Fruit fly (Drosophila melanogaster) whole organism, embryonic: ENCODE results near the gene DPCoAC.

Source experiments
- ATbp ChIP-seq: fragments of 200-800 bp; sonication (Bioruptor generic); optimal IDR thresholded peaks from 2 replicates; lab custom pipeline; 2017; ENCODE audit warnings: missing biosample characterization, mild to moderate bottlenecking, missing genetic modification characterization, missing genetic modification reagents
- Asciz ChIP-seq: fragments of 200-800 bp; sonication (Bioruptor generic); optimal IDR thresholded peaks from 2 replicates; lab custom pipeline; 2017; ENCODE audit warnings: missing biosample characterization, mild to moderate bottlenecking, missing genetic modification characterization, missing genetic modification reagents
- CG11723 ChIP-seq: fragments of 200-800 bp; sonication (Bioruptor generic); optimal IDR thresholded peaks from 2 replicates; lab custom pipeline; 2017; ENCODE audit warnings: missing biosample characterization, mild to moderate bottlenecking, missing genetic modification characterization
- CG14667 ChIP-seq: fragments of 200-800 bp; sonication (Bioruptor generic); IDR thresholded peaks from 2 replicates; pipeline ENCODE4 v1.3.6; 2022; ENCODE audit warnings: missing biosample characterization, missing genetic modification characterization
- CG15073 ChIP-seq: fragments of 200-800 bp; sonication (Bioruptor generic); optimal IDR thresholded peaks from 2 replicates; lab custom pipeline; 2016; ENCODE audit warnings: missing biosample characterization, missing genetic modification characterization
- CG1603 ChIP-seq: fragments of 200-800 bp; sonication (Bioruptor generic); optimal IDR thresholded peaks from 2 replicates; lab custom pipeline; 2019; ENCODE audit warnings: missing biosample characterization, mild to moderate bottlenecking, missing genetic modification characterization, moderate library complexity
- CG1647 ChIP-seq: fragments of 200-800 bp; sonication (Bioruptor generic); optimal IDR thresholded peaks from 3 replicates; lab custom pipeline; 2016; ENCODE audit warnings: missing biosample characterization, missing genetic modification characterization
- CG17186 ChIP-seq: fragments of 200-800 bp; sonication (Bioruptor generic); optimal IDR thresholded peaks from 3 replicates; lab custom pipeline; 2017; ENCODE audit warnings: missing biosample characterization, missing genetic modification reagents, missing genetic modification characterization
- CG17359 ChIP-seq: fragments of 200-800 bp; sonication (Bioruptor generic); optimal IDR thresholded peaks from 3 replicates; lab custom pipeline; 2018; ENCODE audit warnings: missing biosample characterization, mild to moderate bottlenecking, missing genetic modification characterization, moderate library complexity
- CG2202 ChIP-seq: fragments of 200-800 bp; sonication (Bioruptor generic); optimal IDR thresholded peaks from 2 replicates; lab custom pipeline; 2018; ENCODE audit warnings: missing biosample characterization, mild to moderate bottlenecking, missing genetic modification characterization
- CG2875 ChIP-seq: fragments of 200-800 bp; sonication (Bioruptor generic); optimal IDR thresholded peaks from 2 replicates; lab custom pipeline; 2017; ENCODE audit warnings: missing biosample characterization, mild to moderate bottlenecking, missing genetic modification characterization, missing genetic modification reagents
- CG4328 ChIP-seq: fragments of 200-800 bp; sonication (Bioruptor generic); optimal IDR thresholded peaks from 3 replicates; lab custom pipeline; 2017; ENCODE audit warnings: missing biosample characterization, missing genetic modification reagents, missing genetic modification characterization
- CG4854 ChIP-seq: fragments of 200-800 bp; sonication (Bioruptor generic); optimal IDR thresholded peaks from 2 replicates; lab custom pipeline; 2016; ENCODE audit warnings: missing biosample characterization, missing genetic modification characterization, inconsistent platforms
- CG6254 ChIP-seq: fragments of 200-800 bp; sonication (Bioruptor generic); optimal IDR thresholded peaks from 3 replicates; lab custom pipeline; 2017; ENCODE audit warnings: mild to moderate bottlenecking, missing biosample characterization, missing genetic modification reagents, missing genetic modification characterization
- CG6272 ChIP-seq: fragments of 200-800 bp; sonication (Bioruptor generic); IDR thresholded peaks from 2 replicates; pipeline ENCODE4 v1.3.6; 2022; ENCODE audit warnings: missing biosample characterization, missing genetic modification characterization
- CG6791 ChIP-seq: fragments of 200-800 bp; sonication (Bioruptor generic); IDR thresholded peaks from 3 replicates; pipeline ENCODE4 v1.3.6; 2022; ENCODE audit warnings: missing biosample characterization, missing genetic modification characterization; ENCODE audit not compliant: partially characterized antibody
- CG6854 ChIP-seq: fragments of 200-800 bp; sonication (Bioruptor generic); optimal IDR thresholded peaks from 3 replicates; lab custom pipeline; 2017; ENCODE audit warnings: missing biosample characterization, mild to moderate bottlenecking, missing genetic modification characterization
- CG8089 ChIP-seq: fragments of 200-800 bp; sonication (Bioruptor generic); optimal IDR thresholded peaks from 3 replicates; lab custom pipeline; 2016; ENCODE audit warnings: missing biosample characterization, missing genetic modification characterization
- CG9932 ChIP-seq: fragments of 200-800 bp; sonication (Bioruptor generic); IDR thresholded peaks from 2 replicates; pipeline ENCODE4 v1.3.6; 2022; ENCODE audit warnings: missing biosample characterization, missing genetic modification characterization
- Dbx ChIP-seq: fragments of 200-800 bp; sonication (Bioruptor generic); IDR thresholded peaks from 3 replicates; pipeline ENCODE4 v1.3.6; 2022; ENCODE audit warnings: missing biosample characterization, missing genetic modification characterization
- Dfd ChIP-seq, 2 experiments: fragments of >200 bp; optimal IDR thresholded peaks; 2 replicates each; lab custom pipeline; 2017; ENCODE audit warnings: missing biosample characterization in 2 of 2, missing genetic modification characterization in 2 of 2
- E2f2 ChIP-seq: fragments of 200-800 bp; sonication (Bioruptor generic); IDR thresholded peaks from 2 replicates; pipeline ENCODE4 v1.3.6; 2022; ENCODE audit warnings: missing biosample characterization, missing genetic modification characterization
- Hsf ChIP-seq: fragments of 200-800 bp; sonication (Bioruptor generic); optimal IDR thresholded peaks from 3 replicates; lab custom pipeline; 2016; ENCODE audit warnings: missing biosample characterization, missing genetic modification characterization
- Nf-YC ChIP-seq: fragments of 200-800 bp; optimal IDR thresholded peaks from 3 replicates; lab custom pipeline; 2019; ENCODE audit warnings: missing biosample characterization, mild to moderate bottlenecking, missing genetic modification characterization, moderate library complexity
- Oaz ChIP-seq: fragments of 200-800 bp; sonication (Bioruptor generic); IDR thresholded peaks from 2 replicates; pipeline ENCODE4 v1.3.6; 2022; ENCODE audit warnings: missing biosample characterization, missing genetic modification characterization
- Sox100B ChIP-seq: fragments of 200-800 bp; sonication (Bioruptor generic); optimal IDR thresholded peaks from 3 replicates; lab custom pipeline; 2018; ENCODE audit warnings: missing biosample characterization, mild to moderate bottlenecking, missing genetic modification characterization
- Sox102F ChIP-seq: fragments of 200-800 bp; sonication (Bioruptor generic); optimal IDR thresholded peaks from 2 replicates; lab custom pipeline; 2018; ENCODE audit warnings: missing biosample characterization, mild to moderate bottlenecking, missing genetic modification characterization, moderate library complexity
- ab ChIP-seq: fragments of 200-800 bp; sonication (Bioruptor generic); optimal IDR thresholded peaks from 2 replicates; lab custom pipeline; 2016; ENCODE audit warnings: missing biosample characterization, missing genetic modification characterization
- bigmax ChIP-seq: fragments of 200-800 bp; sonication (Bioruptor generic); optimal IDR thresholded peaks from 2 replicates; lab custom pipeline; 2018; ENCODE audit warnings: missing biosample characterization, mild to moderate bottlenecking, missing genetic modification characterization
- caup ChIP-seq: fragments of 200-800 bp; sonication (Bioruptor generic); optimal IDR thresholded peaks from 3 replicates; lab custom pipeline; 2017; ENCODE audit warnings: missing biosample characterization, mild to moderate bottlenecking, missing genetic modification characterization, moderate library complexity; ENCODE audit not compliant: severe bottlenecking
- cwo ChIP-seq: fragments of 200-800 bp; sonication (Bioruptor generic); optimal IDR thresholded peaks from 3 replicates; lab custom pipeline; 2017; ENCODE audit warnings: missing biosample characterization, missing genetic modification characterization, mild to moderate bottlenecking, moderate library complexity, missing genetic modification reagents
- dati ChIP-seq: fragments of 200-800 bp; sonication (Bioruptor generic); IDR thresholded peaks from 2 replicates; pipeline ENCODE4 v1.3.6; 2022; ENCODE audit warnings: missing biosample characterization, missing genetic modification characterization
- gcm ChIP-seq: fragments of 200-800 bp; sonication (Bioruptor generic); optimal IDR thresholded peaks from 2 replicates; lab custom pipeline; 2019; ENCODE audit warnings: missing biosample characterization, mild to moderate bottlenecking, missing genetic modification characterization, moderate library complexity
- hkb ChIP-seq, 2 experiments: fragments of 200-800 bp in 1 of 2; fragments of >200 bp in 1 of 2; sonication (Bioruptor generic) in 1 of 2; IDR thresholded peaks in 1 of 2; optimal IDR thresholded peaks in 1 of 2; 2 replicates each; pipeline versions ENCODE4 v1.3.6 to Lab custom; 2017 to 2022; ENCODE audit warnings: missing biosample characterization in 1 of 2, missing genetic modification characterization in 1 of 2
- kah ChIP-seq: fragments of 200-800 bp; sonication (Bioruptor generic); optimal IDR thresholded peaks from 2 replicates; lab custom pipeline; 2018; ENCODE audit warnings: missing biosample characterization, mild to moderate bottlenecking, missing genetic modification characterization
- ken ChIP-seq: fragments of 200-800 bp; sonication (Bioruptor generic); IDR thresholded peaks from 3 replicates; pipeline ENCODE4 v1.3.6; 2022; ENCODE audit warnings: missing biosample characterization, missing genetic modification characterization
- lab ChIP-seq: fragments of 200-800 bp; sonication (Bioruptor generic); optimal IDR thresholded peaks from 3 replicates; lab custom pipeline; 2017; ENCODE audit warnings: missing biosample characterization, missing genetic modification characterization, mild to moderate bottlenecking, moderate library complexity, missing genetic modification reagents
- maf-S ChIP-seq: fragments of 200-800 bp; sonication (Bioruptor generic); optimal IDR thresholded peaks from 2 replicates; lab custom pipeline; 2016; ENCODE audit warnings: missing biosample characterization, missing genetic modification characterization
- pb ChIP-seq: fragments of 200-800 bp; sonication (Bioruptor generic); optimal IDR thresholded peaks from 3 replicates; lab custom pipeline; 2016; ENCODE audit warnings: missing biosample characterization, missing genetic modification characterization
- phol ChIP-seq: fragments of 200-800 bp; sonication (Bioruptor generic); optimal IDR thresholded peaks from 3 replicates; lab custom pipeline; 2018; ENCODE audit warnings: missing biosample characterization, mild to moderate bottlenecking, missing genetic modification characterization, moderate library complexity
- sd ChIP-seq: fragments of 200-800 bp; sonication (Bioruptor generic); optimal IDR thresholded peaks from 3 replicates; lab custom pipeline; 2018; ENCODE audit warnings: missing biosample characterization, mild to moderate bottlenecking, missing genetic modification characterization, moderate library complexity
- sens-2 ChIP-seq: fragments of 200-800 bp; sonication (Bioruptor generic); IDR thresholded peaks from 2 replicates; pipeline ENCODE4 v1.3.6; 2022; ENCODE audit warnings: missing biosample characterization, missing genetic modification characterization
- sim ChIP-seq: fragments of 200-800 bp; sonication (Bioruptor generic); IDR thresholded peaks from 2 replicates; pipeline ENCODE4 v1.3.6; 2022; ENCODE audit warnings: missing biosample characterization, missing genetic modification characterization
- sisA ChIP-seq: fragments of 200-800 bp; sonication (Bioruptor generic); IDR thresholded peaks from 2 replicates; pipeline ENCODE4 v1.3.6; 2022; ENCODE audit warnings: missing biosample characterization, missing genetic modification characterization
- sug ChIP-seq: fragments of 200-800 bp; optimal IDR thresholded peaks from 2 replicates; lab custom pipeline; 2019; ENCODE audit warnings: missing biosample characterization, mild to moderate bottlenecking, missing genetic modification characterization, moderate library complexity
- tio ChIP-seq: fragments of 200-800 bp; sonication (Bioruptor generic); optimal IDR thresholded peaks from 2 replicates; lab custom pipeline; 2017; ENCODE audit warnings: missing biosample characterization, missing genetic modification characterization, inconsistent platforms
- vnd ChIP-seq: fragments of 200-800 bp; sonication (Bioruptor generic); IDR thresholded peaks from 3 replicates; pipeline ENCODE4 v1.3.6; 2022; ENCODE audit warnings: missing biosample characterization, missing genetic modification characterization; ENCODE audit not compliant: partially characterized antibody

Gene DPCoAC

DNA sequence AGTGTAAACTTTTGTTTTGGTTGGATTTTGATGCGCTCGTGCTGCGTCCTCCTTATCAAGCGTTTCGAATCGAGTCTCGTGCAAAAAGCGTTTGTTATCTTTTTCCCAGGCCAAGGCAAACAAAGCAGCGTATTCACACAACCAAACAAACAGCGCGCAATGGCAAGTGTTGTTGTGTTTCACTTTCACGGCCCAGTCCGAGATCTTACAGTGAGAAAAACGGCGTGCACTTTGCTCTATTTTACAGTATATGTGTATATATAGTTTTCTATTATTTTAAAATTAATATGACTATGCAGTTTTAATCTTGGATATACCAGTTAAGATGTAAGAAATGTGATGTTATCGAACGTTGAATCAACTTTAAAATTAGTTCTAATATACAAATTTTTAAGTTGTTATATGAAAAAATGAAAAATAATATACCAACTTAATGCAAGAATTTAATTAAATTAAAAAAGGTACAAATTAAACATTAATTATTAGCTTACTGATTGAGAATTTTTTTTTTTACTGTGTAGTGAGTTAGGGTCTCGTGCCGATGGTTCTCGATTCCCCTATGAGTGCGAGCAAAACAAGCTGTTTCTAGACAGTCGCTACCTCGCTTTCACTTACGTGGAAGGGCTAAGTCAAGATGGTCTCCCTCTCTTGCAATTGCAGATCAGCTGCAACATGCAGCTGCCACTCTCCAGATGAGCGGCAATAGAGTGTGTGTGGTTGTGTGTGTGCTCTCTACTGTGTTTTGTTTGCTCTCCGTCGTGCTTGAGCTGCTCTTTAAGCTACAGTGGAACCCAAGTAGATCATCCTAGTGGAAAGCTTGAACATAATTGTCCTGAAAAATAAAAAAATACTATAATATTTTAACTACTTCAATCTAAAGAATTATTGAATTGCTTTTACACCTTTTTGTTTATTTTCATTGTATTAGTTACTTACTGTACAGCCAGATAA lies 37.0 kb upstream of the DPCoAC start (continued):
- peak; percentile 75 for TF ChIP-seq sisA
- TF ChIP-seq CG14667: peak; percentile 79
- no peak for TF ChIP-seq ab (GFP tag; lab: Kevin White, UChicago)
- TF ChIP-seq CG6254 (GFP tag; lab: Kevin White, UChicago): peak; percentile 87
- TF ChIP-seq phol (tag; lab: Kevin White, UChicago): peak; percentile 97
- TF ChIP-seq gcm (GFP tag; lab: Kevin White, UChicago): peak; percentile 96
- TF ChIP-seq Asciz: peak; percentile 88
- 0 out of 2 replicates have a peak, but pooled peaks have one; percentile 5 for TF ChIP-seq sens-2 (GFP tag; lab: Robert Waterston, UW)
- no peak for TF ChIP-seq CG9932 (GFP tag; lab: Robert Waterston, UW)
- TF ChIP-seq Oaz: peak; percentile 42; the same call in 1 of the 2 replicates
- TF ChIP-seq CG11723 (GFP tag; lab: Kevin White, UChicago): peak; percentile 66
- no peak for TF ChIP-seq CG6791
- TF ChIP-seq CG6272 (GFP tag; lab: Robert Waterston, UW): peak; percentile 63
- TF ChIP-seq Sox102F: peak; percentile 93
- peak; percentile 99 for TF ChIP-seq cwo (GFP tag; lab: Kevin White, UChicago)
- peak; percentile 64; the same call in 1 of the 2 replicates for TF ChIP-seq dati (GFP tag; lab: Robert Waterston, UW)
- TF ChIP-seq sug: peak; percentile 52
- TF ChIP-seq CG1647 (GFP tag; lab: Kevin White, UChicago): peak; percentile 25
- TF ChIP-seq CG2875 (GFP tag; lab: Kevin White, UChicago): peak; percentile 85
- TF ChIP-seq Dfd (GFP tag; optimal IDR thresholded peaks at IDR 0.05; lab: Kevin White, UChicago): no peak
- TF ChIP-seq CG8089 (GFP tag; lab: Kevin White, UChicago): no peak
- TF ChIP-seq Hsf (GFP tag; lab: Kevin White, UChicago): peak; percentile 25
- TF ChIP-seq pb (GFP tag; lab: Kevin White, UChicago): no peak
- TF ChIP-seq ken (GFP tag; lab: Robert Waterston, UW): peak; percentile 76
- TF ChIP-seq caup: peak; percentile 75
- TF ChIP-seq ATbp (GFP tag; lab: Kevin White, UChicago): peak; percentile 91
- TF ChIP-seq CG2202: peak; percentile 81
- no peak for TF ChIP-seq bigmax
- peak; percentile 41 for TF ChIP-seq CG6854 (GFP tag; lab: Kevin White, UChicago)
- peak; percentile 79 for TF ChIP-seq sim (GFP tag; lab: Robert Waterston, UW)
- TF ChIP-seq hkb (optimal IDR thresholded peaks at IDR 0.05; lab: Kevin White, UChicago): no peak
- TF ChIP-seq hkb (GFP tag; IDR thresholded peaks at IDR 0.05; lab: Robert Waterston, UW): peak; percentile 77
- TF ChIP-seq vnd (GFP tag; lab: Robert Waterston, UW): no peak
- peak; percentile 83 for TF ChIP-seq CG4328 (GFP tag; lab: Kevin White, UChicago)
- peak; percentile 73 for TF ChIP-seq Nf-YC (tag; lab: Kevin White, UChicago)
- TF ChIP-seq E2f2 (GFP tag; lab: Robert Waterston, UW): peak; percentile 53; the same call in 1 of the 2 replicates
- TF ChIP-seq sd (tag; lab: Kevin White, UChicago): peak; percentile 59
- peak; percentile 86 for TF ChIP-seq tio (GFP tag; lab: Kevin White, UChicago)
- TF ChIP-seq CG15073 (GFP tag; lab: Kevin White, UChicago): no peak
- no peak for TF ChIP-seq maf-S (GFP tag; lab: Kevin White, UChicago)
- peak; percentile 87 for TF ChIP-seq lab (GFP tag; lab: Kevin White, UChicago)
- TF ChIP-seq Sox100B (GFP tag; lab: Kevin White, UChicago): peak; percentile 97
- peak; percentile 95 for TF ChIP-seq CG17359
- TF ChIP-seq CG17186 (GFP tag; lab: Kevin White, UChicago): peak; percentile 17
- peak; percentile 65 for TF ChIP-seq Dbx (GFP tag; lab: Robert Waterston, UW)
- peak; percentile 54 for TF ChIP-seq CG1603 (tag; lab: Kevin White, UChicago)
- TF ChIP-seq kah (GFP tag; lab: Kevin White, UChicago): peak; percentile 80
- no peak for TF ChIP-seq CG4854 (GFP tag; lab: Kevin White, UChicago)
